Fruit fly (Drosophila melanogaster): ENCODE data around the gene CG10428.

CG10428 gene

DNA sequence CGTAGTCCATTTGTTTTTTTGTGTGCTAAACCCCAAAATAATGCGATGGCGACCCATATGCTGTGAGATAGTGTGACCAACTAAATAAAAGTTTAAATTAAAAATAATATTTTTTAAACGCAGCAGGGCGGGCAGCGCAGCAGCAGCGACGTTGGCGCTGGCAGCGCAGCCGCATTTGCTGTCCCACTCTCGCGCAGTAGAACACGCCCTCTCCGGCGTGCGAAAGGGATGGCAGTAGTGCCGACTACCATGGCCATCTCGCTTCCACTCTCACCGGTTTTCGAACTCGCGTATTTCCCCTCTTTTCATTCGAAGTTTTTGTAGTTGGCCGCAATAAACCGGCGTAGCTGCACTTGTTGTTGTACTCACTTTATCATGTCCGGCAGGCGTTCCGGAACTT lies 12.6 kb upstream of the CG10428 start:
- no peak for TF ChIP-seq noc (tag; optimal IDR thresholded peaks at IDR 0.05)

DNA sequence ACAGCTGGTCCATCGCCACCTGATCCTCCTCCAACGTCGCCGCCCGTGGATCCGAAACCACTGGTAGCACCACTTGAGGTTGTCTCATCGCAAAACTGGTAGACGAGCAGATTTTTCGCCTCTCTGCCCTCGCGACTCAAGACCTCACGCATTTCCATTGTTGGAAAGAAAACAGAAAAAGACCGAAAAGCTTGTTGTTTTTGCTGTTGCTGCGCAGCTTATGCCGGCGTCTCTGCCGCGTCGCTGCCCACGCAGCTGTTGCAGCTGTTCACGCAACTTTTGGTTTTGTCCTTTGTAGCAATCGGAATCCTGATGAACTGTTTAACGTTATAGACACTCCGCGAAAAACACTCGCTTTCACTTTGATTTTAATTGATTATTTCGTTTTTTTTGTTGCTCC lies 5.4 kb upstream of the CG10428 start:
- no peak for TF ChIP-seq noc (tag; optimal IDR thresholded peaks at IDR 0.05)

DNA sequence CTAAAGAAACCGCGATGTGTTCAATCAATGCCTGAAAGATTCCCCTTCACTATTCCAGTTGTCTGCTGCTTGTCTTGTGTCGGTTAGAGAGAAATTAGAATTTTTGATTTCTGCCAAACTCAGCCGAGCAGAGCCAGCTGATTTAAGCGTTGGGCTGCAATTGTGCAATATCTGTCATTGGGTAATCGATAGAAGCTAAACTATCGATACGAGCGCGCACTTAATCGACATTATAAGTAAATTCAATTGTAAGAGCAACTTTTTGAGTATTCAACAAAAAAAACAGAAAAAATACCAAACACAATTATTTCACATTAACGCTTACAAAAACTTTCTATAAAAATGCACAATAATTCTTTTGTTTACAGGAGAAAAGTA lies 4.9 kb upstream of the CG10428 start, which contains the start of gene ssp3:
Gene ssp3 (minus strand): TSS at position 164 of the 378 bp plus-strand sequence.
- TF ChIP-seq noc (tag; optimal IDR thresholded peaks at IDR 0.05): no peak

DNA sequence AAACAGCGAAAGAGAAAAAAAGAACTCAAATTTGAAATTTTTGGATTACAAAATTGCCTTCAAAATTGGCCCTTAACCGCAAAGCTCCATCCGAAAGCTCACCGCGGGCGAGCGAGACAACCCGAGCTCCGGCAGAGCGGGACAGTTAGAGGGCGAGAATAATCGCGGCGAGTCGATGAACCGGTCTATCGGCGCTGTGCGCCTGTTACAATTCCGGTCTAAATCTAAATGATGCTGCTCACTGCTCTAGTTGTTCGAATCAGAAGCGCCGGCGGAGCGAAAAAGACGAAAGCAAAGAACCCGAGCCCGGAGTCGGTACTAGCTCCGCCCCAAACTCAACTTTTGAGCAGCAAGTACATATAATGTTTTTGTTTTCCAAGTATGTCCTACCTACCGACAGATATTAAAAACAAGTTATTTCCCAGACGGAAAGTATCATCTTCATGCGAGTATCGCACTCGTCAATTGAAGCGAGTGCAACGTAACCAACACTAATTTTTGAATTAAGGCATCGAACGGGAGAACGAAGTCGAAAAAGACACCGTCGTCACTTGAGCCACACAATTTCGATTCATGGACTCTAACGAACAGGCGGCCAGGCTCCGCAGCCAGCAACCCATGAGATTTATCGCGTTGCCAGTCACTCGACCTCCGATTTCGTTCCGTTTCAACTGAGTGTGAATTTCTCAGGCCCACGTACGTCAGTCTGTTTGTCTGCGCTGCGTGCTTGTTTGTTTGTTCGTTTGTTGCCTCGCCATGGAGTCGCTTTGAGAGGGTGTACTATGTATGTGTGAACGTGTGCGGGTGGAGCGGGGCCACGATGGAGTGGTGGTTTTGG lies 4.3 kb upstream of the CG10428 start:
- TF ChIP-seq noc (tag; optimal IDR thresholded peaks at IDR 0.05): no peak

DNA sequence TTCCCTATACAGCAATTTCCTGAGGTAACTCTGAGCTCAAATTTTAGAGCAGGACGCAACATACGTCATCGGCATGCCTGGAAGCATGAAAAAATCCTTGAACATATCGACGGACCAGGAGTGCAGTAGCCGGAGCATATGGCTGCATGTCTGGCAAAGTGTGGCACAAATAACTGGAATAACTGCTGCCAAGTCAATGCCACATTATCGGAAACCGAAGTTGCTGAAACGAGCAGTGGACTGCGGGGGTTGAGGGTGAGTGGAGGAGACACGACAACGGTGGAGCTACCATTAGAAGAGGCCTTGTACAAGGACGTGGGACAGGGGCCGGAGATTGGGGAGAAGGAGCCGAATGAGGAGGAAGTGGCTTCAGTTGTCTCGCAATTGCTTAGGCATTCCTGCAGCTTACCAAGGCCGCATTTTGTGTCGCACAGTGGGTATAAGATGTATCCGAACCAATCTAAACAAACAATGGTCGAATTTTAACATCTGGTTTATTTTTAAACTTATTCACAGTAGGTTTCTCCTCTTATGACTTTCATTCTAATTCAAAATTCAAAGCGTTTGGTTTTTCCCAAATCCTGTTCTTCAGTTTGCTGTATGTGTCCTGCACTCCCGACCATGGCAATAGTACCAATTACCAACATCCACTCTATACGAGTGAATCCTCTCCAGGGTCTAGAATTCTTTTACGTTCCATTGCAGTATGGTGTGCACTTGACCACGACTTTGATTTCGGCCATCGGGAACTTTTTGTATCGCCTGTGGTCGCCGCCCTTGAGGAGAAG lies 2.7 kb upstream of the CG10428 start, which contains the start of gene CG46304:
Gene CG46304 (plus strand): TSS at position 541 of the 788 bp plus-strand sequence.
- no peak for TF ChIP-seq noc (tag; optimal IDR thresholded peaks at IDR 0.05)

DNA sequence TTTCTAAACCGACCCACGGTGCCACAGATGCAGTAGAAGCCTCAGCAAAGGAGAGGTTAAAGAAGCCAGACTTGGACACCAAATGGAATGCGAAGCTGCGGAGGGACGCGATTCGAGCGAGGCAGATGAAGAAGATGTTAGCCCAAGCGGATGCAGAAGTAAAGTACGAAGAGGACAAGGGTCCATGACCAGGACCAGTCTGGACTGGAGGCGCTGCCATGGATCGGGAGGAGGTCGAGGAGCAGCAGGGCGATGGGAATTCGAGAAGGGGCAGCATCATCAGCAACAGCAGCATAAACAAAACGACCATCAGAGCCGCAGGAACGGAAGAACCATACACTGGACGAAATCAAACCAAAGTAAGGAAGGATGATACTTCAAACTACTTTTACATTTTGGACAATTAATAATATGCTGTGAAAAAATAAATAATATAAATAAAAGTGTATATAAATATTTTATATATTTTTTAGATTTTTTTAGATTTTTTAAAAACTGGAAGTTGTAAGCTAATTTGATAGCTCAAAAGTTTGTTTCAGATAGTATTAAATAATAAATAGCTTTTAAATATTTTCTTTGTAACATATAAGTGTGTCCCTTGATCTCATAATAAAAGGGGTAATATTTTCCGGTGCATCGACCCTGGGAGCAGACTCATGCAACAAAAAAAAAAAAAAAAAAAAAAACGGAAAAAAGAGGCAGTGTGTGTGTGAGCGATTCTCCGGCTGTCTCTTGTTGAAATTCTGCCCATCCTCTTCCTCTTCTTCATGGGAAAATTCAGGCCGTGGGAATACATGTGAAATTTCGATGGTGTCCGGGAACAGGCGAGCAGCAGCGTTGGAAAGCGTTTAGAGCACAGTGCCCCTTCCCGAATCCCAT lies 1.8 kb upstream of the CG10428 start:
- TF ChIP-seq noc (tag; optimal IDR thresholded peaks at IDR 0.05): no peak

DNA sequence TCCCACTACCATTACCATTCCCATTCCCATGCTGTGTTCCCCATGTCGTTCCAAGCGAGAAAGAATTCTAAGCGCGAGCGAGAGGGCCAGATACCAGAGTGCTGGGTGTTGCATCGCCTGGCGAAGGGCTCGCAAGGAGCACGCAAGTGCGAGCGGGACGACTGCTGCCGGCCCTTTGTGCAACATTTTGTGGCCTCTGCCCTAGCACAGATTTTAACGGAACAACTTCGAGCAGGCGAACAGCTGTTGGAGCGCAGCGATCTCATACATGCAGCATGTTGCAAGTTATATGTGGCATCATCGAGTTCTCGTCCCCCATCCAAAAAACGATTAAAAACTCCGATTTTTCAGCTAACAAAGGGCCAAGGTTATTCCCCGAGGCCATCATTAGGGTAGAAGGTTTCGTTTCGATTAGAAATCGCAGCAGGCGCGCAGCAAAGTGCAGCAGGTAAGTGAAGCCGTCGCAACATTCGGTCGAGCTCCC lies 1.1 kb upstream of the CG10428 start:
- no peak for TF ChIP-seq noc (tag; optimal IDR thresholded peaks at IDR 0.05)

DNA sequence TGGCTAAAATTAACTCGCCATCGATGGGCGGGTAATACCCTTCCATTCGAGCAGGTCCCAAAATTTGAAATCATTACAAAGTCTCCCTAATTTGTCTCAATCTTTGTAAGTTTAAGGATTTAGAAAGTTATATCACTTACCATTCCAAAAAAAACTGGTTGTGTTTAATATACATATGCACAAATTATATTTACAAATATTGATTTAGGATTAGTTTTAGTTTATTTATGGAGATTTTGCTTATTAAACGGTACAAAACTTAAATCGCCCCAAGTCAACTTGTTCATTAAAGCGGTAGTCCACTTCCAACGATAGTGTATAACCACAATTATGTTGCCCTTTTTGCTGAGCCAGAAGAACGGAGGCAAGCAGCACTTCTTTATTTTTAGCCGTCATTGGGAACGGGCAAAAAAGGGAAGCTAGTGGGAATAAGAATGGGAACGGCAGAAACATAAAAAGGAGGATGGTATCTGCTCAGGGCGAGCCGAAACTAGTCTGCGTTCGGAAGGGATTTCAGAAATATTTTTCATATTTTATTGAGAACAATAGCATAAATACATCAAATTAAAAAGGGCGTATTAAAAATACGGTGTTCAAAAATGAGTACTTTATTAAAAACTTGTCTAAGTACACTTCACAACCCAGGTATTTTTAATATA lies 490 bp upstream of the CG10428 start:
- TF ChIP-seq noc (tag; optimal IDR thresholded peaks at IDR 0.05): peak; percentile 8

DNA sequence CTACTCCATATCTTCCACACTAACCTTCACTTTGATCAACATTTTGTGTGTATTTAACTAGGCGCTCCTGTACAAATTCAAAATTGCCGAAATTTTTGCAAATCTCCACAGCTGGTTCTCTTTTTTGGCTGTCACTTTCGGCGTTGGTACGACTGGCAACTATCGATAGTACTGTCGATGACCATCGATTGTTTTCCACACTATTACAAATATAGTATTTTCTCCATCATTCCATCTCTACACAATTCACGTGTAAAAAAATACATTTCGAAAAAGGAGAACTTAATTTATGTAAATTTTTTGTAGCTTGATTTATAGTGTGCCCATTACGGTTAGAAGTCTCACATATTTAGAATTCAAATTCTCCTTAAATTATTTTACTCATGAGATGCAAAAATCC lies 3.0 kb downstream of the CG10428 start, which contains the start of gene Nedd8:
Gene Nedd8 (minus strand): TSS at position 164 of the 400 bp plus-strand sequence.
- TF ChIP-seq noc (tag; optimal IDR thresholded peaks at IDR 0.05): no peak

DNA sequence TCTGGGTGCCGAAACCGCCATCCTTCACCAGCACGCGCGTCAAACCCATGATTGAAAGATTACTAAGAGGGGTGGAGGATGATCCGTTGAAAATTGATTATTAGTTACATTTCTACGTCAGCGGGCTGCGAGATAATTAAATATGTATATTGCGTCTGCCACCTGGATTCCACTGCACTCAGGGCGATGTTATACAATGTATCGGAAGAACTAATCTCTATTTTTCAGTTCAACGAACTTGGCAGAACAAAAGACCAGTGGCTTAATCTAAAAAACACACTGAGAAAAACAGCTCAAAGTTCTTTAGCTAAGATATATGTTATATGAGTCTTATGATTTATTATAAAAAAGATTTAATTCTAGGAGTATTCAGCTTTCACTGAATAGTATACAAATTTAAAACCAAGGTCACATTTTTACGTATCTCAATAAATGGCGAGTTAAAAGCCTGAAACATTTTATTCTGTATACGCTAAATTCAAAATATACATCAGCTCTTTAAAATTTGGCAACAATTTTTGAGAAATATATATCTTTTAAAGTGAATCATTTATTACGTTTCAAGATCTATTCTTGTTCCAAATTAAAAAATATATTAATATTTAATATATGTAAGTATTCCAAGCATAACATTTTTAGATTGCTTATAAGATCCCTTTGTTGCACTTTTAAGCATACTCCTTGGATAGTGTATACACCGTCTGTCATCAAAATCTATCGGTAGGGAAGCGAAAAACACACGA lies 5.0 kb downstream of the CG10428 start:
- TF ChIP-seq noc (tag; optimal IDR thresholded peaks at IDR 0.05): no peak

DNA sequence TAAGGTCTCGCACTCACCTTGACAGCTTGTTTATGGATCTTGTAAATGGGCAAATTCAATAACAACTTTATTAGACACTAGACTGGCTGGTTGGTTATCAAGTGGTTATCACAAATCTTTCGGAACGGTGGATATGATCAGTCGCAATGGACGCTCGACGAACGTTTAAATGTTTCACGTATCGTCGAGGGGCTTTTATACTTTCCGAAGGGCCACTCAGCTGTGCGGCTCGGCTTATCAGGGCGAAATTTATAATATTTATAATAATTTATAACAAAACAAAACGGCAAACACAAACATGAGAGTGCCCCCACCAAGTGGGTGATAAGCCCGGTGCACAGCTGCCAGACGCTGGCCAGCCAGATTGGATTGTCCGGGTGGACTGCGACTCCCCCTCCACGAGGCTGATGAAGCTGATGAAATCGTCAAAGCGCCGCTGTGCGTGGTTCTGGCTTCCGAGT lies 5.6 kb downstream of the CG10428 start, which contains the start of gene CG10621:
Gene CG10621 (minus strand): TSS at position 177 of the 461 bp plus-strand sequence.
- TF ChIP-seq noc (tag; optimal IDR thresholded peaks at IDR 0.05): peak; percentile 75

DNA sequence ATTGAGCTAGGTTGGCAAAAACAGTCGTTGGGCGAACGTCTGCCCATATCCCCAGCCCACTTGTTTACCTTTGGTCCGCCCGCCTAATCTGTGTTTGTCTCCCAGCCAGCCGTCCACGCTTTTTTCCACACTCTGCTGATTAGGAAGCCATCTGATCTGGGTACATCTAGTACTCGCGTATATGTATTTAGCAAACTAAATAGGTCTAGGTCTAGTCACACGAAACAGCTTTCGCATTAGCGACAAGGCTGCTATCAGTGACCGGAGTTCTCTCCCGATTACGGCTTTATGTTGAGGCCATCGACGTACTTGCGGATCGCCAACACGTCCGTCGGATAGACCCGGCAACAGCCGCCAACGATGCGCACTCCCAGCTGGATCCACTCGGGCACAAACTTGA lies 7.0 kb downstream of the CG10428 start:
- TF ChIP-seq noc (tag; optimal IDR thresholded peaks at IDR 0.05): peak; percentile 42

DNA sequence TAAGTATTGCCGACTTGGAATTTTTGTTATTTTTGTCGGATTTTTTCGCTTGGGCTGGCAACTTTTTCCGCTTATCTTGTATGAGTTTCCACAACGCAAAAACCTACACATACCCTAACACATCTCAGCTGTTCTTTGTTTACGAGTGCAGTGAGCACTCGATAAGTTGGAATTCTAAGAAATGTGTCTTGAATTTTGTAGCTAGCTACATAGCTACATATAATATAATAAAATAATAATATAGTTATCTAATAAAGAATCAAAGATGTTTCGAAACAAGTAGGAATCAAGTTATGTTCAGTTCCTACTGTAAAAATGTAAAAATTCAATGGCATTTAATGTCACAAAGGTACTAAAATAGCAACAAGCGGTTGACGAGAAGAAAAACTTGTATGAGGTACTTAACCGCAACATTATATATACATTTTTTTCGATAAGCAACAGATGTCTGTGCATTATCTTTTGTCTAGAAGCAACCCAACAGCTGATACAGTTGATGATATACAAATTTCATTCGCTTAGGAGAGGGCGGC lies 8.5 kb downstream of the CG10428 start, which contains the start of gene Bhmt:
Gene Bhmt (minus strand): TSS at position 170 of the 533 bp plus-strand sequence.
- peak; percentile 90 for TF ChIP-seq noc (tag; optimal IDR thresholded peaks at IDR 0.05)
